Fruit fly (Drosophila melanogaster) whole organism, adult: ENCODE data around the gene CG32706.

Source experiments
- CG11617 ChIP-seq: fragments of 200-800 bp; sonication (Bioruptor generic); optimal IDR thresholded peaks from 2 replicates; lab custom pipeline; 2017; ENCODE audit warnings: mild to moderate bottlenecking, missing biosample characterization, missing genetic modification reagents, missing genetic modification characterization
- CG12768 ChIP-seq: fragments of 200-800 bp; sonication (Bioruptor generic); optimal IDR thresholded peaks from 2 replicates; lab custom pipeline; 2017; ENCODE audit warnings: missing biosample characterization, missing genetic modification characterization, mild to moderate bottlenecking, moderate library complexity, missing genetic modification reagents
- CG14711 ChIP-seq: fragments of 200-800 bp; sonication (Bioruptor generic); optimal IDR thresholded peaks from 2 replicates; lab custom pipeline; 2018; ENCODE audit warnings: missing biosample characterization, mild to moderate bottlenecking, missing genetic modification characterization, moderate library complexity
- CG1620 ChIP-seq: fragments of 200-800 bp; sonication (Bioruptor generic); optimal IDR thresholded peaks from 2 replicates; lab custom pipeline; 2016; ENCODE audit warnings: missing biosample characterization, missing genetic modification characterization
- CG33017 ChIP-seq: fragments of 200-800 bp; sonication (Bioruptor generic); optimal IDR thresholded peaks from 2 replicates; lab custom pipeline; 2018; ENCODE audit warnings: missing biosample characterization, mild to moderate bottlenecking, missing genetic modification characterization, moderate library complexity
- CG5204 ChIP-seq: fragments of 200-800 bp; sonication (Bioruptor generic); optimal IDR thresholded peaks from 2 replicates; lab custom pipeline; 2016; ENCODE audit warnings: missing biosample characterization, missing genetic modification characterization
- CG7045 ChIP-seq: fragments of 200-800 bp; sonication (Bioruptor generic); optimal IDR thresholded peaks from 2 replicates; lab custom pipeline; 2017; ENCODE audit warnings: missing biosample characterization, mild to moderate bottlenecking, missing genetic modification characterization
- CG7101 ChIP-seq: fragments of 200-800 bp; sonication (Bioruptor generic); optimal IDR thresholded peaks from 2 replicates; lab custom pipeline; 2018; ENCODE audit warnings: missing biosample characterization, mild to moderate bottlenecking, missing genetic modification characterization, moderate library complexity
- Clk ChIP-seq: fragments of 200-800 bp; sonication (Bioruptor generic); optimal IDR thresholded peaks from 2 replicates; lab custom pipeline; 2017; ENCODE audit warnings: missing biosample characterization, missing genetic modification characterization
- Crg-1 ChIP-seq: fragments of 200-800 bp; sonication (Bioruptor generic); optimal IDR thresholded peaks from 2 replicates; lab custom pipeline; 2016; ENCODE audit warnings: missing biosample characterization, missing genetic modification characterization
- Hr96 ChIP-seq: fragments of 200-800 bp; sonication (Bioruptor generic); optimal IDR thresholded peaks from 2 replicates; lab custom pipeline; 2016; ENCODE audit warnings: missing biosample characterization, missing genetic modification characterization
- Mnt ChIP-seq: fragments of 200-800 bp; sonication (Bioruptor generic); optimal IDR thresholded peaks from 2 replicates; lab custom pipeline; 2016; ENCODE audit warnings: missing biosample characterization, mild to moderate bottlenecking, missing genetic modification characterization
- bab1 ChIP-seq: fragments of 200-800 bp; sonication (Bioruptor generic); optimal IDR thresholded peaks from 3 replicates; lab custom pipeline; 2019; ENCODE audit warnings: missing biosample characterization, mild to moderate bottlenecking, missing genetic modification characterization, moderate library complexity
- cic ChIP-seq: fragments of 200-800 bp; sonication (Bioruptor generic); optimal IDR thresholded peaks from 2 replicates; lab custom pipeline; 2017; ENCODE audit warnings: missing biosample characterization, mild to moderate bottlenecking, missing genetic modification characterization, moderate library complexity
- cnc ChIP-seq, 2 experiments: fragments of >200 bp; optimal IDR thresholded peaks; 2 replicates each; lab custom pipeline; 2017
- kay ChIP-seq: fragments of 200-800 bp; sonication (Bioruptor generic); peaks from one replicate; lab custom pipeline; 2016; ENCODE audit warnings: missing biosample characterization, missing genetic modification characterization, borderline replicate concordance
- ovo ChIP-seq: fragments of 200-800 bp; sonication (Bioruptor generic); optimal IDR thresholded peaks from 2 replicates; lab custom pipeline; 2016; ENCODE audit warnings: missing biosample characterization, missing genetic modification characterization
- pad ChIP-seq: fragments of 200-800 bp; sonication (Bioruptor generic); optimal IDR thresholded peaks from 3 replicates; lab custom pipeline; 2017; ENCODE audit warnings: missing biosample characterization, missing genetic modification characterization, mild to moderate bottlenecking, moderate library complexity, missing genetic modification reagents
- tj ChIP-seq: fragments of 200-800 bp; sonication (Bioruptor generic); optimal IDR thresholded peaks from 3 replicates; lab custom pipeline; 2017; ENCODE audit warnings: missing biosample characterization, mild to moderate bottlenecking, missing genetic modification characterization, moderate library complexity
- toe ChIP-seq: fragments of 200-800 bp; sonication (Bioruptor generic); optimal IDR thresholded peaks from 2 replicates; lab custom pipeline; 2016; ENCODE audit warnings: missing biosample characterization, missing genetic modification characterization

CG32706 gene

DNA sequence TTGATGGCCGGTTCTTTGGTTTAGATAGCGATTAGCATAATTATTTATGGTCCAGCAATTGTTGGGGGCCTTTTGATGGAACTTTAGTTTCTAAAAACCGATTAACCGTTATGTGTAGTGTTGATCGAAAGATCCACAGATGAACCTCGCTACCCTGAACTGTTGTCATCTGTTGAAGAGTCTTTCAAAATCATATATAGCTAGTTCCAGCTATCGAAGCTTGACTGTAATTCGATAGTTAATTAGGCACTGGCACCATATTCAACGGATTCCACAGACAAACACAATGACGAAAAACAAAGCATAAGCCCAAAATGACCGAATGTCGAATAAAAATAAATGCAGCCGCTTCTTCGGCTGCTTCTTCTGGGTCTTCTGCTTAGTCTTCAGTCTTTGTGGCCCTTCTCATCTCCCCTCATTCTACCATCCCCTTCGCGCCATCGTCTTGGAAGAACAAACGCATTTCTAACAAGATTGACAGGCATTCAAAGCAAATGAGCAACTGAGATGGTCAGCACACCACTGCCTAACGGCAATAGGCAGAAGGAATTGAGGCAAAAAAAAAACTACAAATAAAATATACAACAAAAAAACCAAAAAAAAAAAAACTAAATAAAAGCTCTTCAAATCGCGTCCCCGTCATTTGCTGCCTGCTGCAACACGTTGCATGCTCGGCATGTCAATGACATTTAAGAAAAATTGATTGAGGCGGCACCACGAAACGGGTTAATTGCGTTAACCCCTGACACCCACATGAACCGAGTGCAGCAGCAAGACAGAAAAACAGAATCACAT, 43.0 kb upstream of the CG32706 start:
- no peak for TF ChIP-seq kay
- TF ChIP-seq Mnt (GFP tag; lab: Kevin White, UChicago) = no peak
- no peak for TF ChIP-seq CG7101 (tag; lab: Kevin White, UChicago)
- no peak for TF ChIP-seq ovo (GFP tag; lab: Kevin White, UChicago)
- TF ChIP-seq pad (GFP tag; lab: Kevin White, UChicago) = no peak
- no peak for TF ChIP-seq CG14711 (tag; lab: Kevin White, UChicago)
- no peak for TF ChIP-seq Crg-1 (GFP tag; lab: Kevin White, UChicago)
- TF ChIP-seq CG7045 = no peak

dm6 chrX:9044857-9045256, 42.1 kb upstream of the CG32706 start:
- peak; percentile 28 for TF ChIP-seq Mnt (GFP tag; lab: Kevin White, UChicago)
- TF ChIP-seq toe (GFP tag; lab: Kevin White, UChicago) = no peak
- TF ChIP-seq CG7101 (tag; lab: Kevin White, UChicago) = peak; percentile 16

- TF ChIP-seq tj (GFP tag; lab: Kevin White, UChicago) (no peak), CG1620 (GFP tag; lab: Kevin White, UChicago) (no peak), ovo (GFP tag; lab: Kevin White, UChicago) (no peak), CG7045 (no peak), pad (GFP tag; lab: Kevin White, UChicago) (no peak), CG12768 (GFP tag; lab: Kevin White, UChicago) (no peak), kay (peak; percentile 62), Mnt (GFP tag; lab: Kevin White, UChicago) (no peak), CG33017 (no peak)
These were observed 40.5 kb upstream of the CG32706 start for dm6 chrX:9046383-9046941.

dm6 chrX:9046986-9047385, 39.9 kb upstream of the CG32706 start:
- TF ChIP-seq CG14711 (tag; lab: Kevin White, UChicago) (peak; percentile 81), tj (GFP tag; lab: Kevin White, UChicago) (peak; percentile 36), Mnt (GFP tag; lab: Kevin White, UChicago) (peak; percentile 42), Clk (no peak), kay (no peak), Hr96 (GFP tag; lab: Kevin White, UChicago) (peak; percentile 78), CG5204 (GFP tag; lab: Kevin White, UChicago) (peak; percentile 66), CG1620 (GFP tag; lab: Kevin White, UChicago) (peak; percentile 84), CG33017 (peak; percentile 71), cnc (optimal IDR thresholded peaks at IDR 0.05; lab: Kevin White, UChicago) (no peak), CG7045 (peak; percentile 49), CG7101 (tag; lab: Kevin White, UChicago) (peak; percentile 89), toe (GFP tag; lab: Kevin White, UChicago) (peak; percentile 61), pad (GFP tag; lab: Kevin White, UChicago) (peak; percentile 71), bab1 (GFP tag; lab: Kevin White, UChicago) (peak; percentile 98), ovo (GFP tag; lab: Kevin White, UChicago) (peak; percentile 47), cic (no peak), CG12768 (GFP tag; lab: Kevin White, UChicago) (peak; percentile 56), Crg-1 (GFP tag; lab: Kevin White, UChicago) (peak; percentile 78), CG11617 (GFP tag; lab: Kevin White, UChicago) (peak; percentile 45)

- no peak for TF ChIP-seq Hr96 (GFP tag; lab: Kevin White, UChicago)
- TF ChIP-seq kay = no peak
- TF ChIP-seq tj (GFP tag; lab: Kevin White, UChicago) = no peak
- TF ChIP-seq CG33017 = peak; percentile 32
- peak; percentile 44 for TF ChIP-seq CG14711 (tag; lab: Kevin White, UChicago)
- TF ChIP-seq CG1620 (GFP tag; lab: Kevin White, UChicago) = no peak
- TF ChIP-seq cnc (optimal IDR thresholded peaks at IDR 0.05; lab: Kevin White, UChicago) = no peak
- TF ChIP-seq cic = no peak
- TF ChIP-seq CG11617 (GFP tag; lab: Kevin White, UChicago) = no peak
- peak; percentile 37 for TF ChIP-seq bab1 (GFP tag; lab: Kevin White, UChicago)
- no peak for TF ChIP-seq ovo (GFP tag; lab: Kevin White, UChicago)
- TF ChIP-seq Mnt (GFP tag; lab: Kevin White, UChicago) = no peak
- TF ChIP-seq Clk = no peak
- no peak for TF ChIP-seq CG5204 (GFP tag; lab: Kevin White, UChicago)
- no peak for TF ChIP-seq Crg-1 (GFP tag; lab: Kevin White, UChicago)
- no peak for TF ChIP-seq CG12768 (GFP tag; lab: Kevin White, UChicago)
- peak; percentile 84 for TF ChIP-seq pad (GFP tag; lab: Kevin White, UChicago)
- TF ChIP-seq toe (GFP tag; lab: Kevin White, UChicago) = no peak
- no peak for TF ChIP-seq CG7045
- peak; percentile 46 for TF ChIP-seq CG7101 (tag; lab: Kevin White, UChicago)
These were observed 39.1 kb upstream of the CG32706 start for dm6 chrX:9047725-9048384.

DNA sequence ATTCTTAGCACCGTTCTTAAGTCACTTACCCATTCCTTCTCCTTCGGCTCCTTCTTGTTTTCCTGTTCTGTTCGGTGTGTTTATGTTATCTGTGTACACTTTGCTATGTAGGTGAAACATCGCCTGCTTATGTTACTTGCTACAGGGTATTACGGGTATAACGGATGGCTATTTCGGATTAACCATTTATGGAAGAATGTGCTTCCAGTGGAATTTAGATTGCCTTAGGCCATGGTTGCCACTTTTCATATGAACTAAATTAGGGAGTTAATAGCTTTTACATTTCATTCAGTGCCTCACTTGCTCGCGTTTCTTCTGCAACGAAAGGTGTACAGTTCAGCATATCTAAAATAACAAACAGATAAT, 38.6 kb upstream of the CG32706 start:
- TF ChIP-seq CG7045 (no peak), Clk (no peak), cnc (optimal IDR thresholded peaks at IDR 0.05; lab: Kevin White, UChicago) (no peak)
